Worm (Caenorhabditis elegans) whole organism, mixed stage, embryonic: ENCODE measurements around the gene Y69A2AR.25.

Experiments
- M03D4.4 ChIP-seq: sonication (generic microtip); optimal IDR thresholded peaks from 2 replicates; lab custom pipeline; 2017; ENCODE audit warnings: mild to moderate bottlenecking, missing genetic modification characterization, missing compliant biosample characterization
- bed-3 ChIP-seq: fragments of 200-800 bp; sonication (Bioruptor generic); optimal IDR thresholded peaks from 3 replicates; lab custom pipeline; 2018; ENCODE audit warnings: mild to moderate bottlenecking, missing genetic modification characterization, moderate library complexity, missing compliant biosample characterization
- blmp-1 ChIP-seq: fragments of 150-350 bp; optimal IDR thresholded peaks from 2 replicates; lab custom pipeline; 2014; ENCODE audit warnings: missing biosample characterization, missing genetic modification characterization
- ceh-39 ChIP-seq: fragments of 150-350 bp; optimal IDR thresholded peaks from 2 replicates; lab custom pipeline; 2014; ENCODE audit warnings: missing biosample characterization, missing genetic modification characterization
- ceh-43 ChIP-seq: fragments of 200-800 bp; sonication (Bioruptor generic); optimal IDR thresholded peaks from 2 replicates; lab custom pipeline; 2018; ENCODE audit warnings: mild to moderate bottlenecking, missing genetic modification characterization, moderate library complexity, missing compliant biosample characterization
- ceh-83 ChIP-seq: fragments of 200-800 bp; sonication (Bioruptor generic); optimal IDR thresholded peaks from 2 replicates; lab custom pipeline; 2018; ENCODE audit warnings: mild to moderate bottlenecking, missing genetic modification characterization, missing compliant biosample characterization
- ces-1 ChIP-seq: fragments of 150-350 bp; optimal IDR thresholded peaks from 2 replicates; lab custom pipeline; 2014; ENCODE audit warnings: missing biosample characterization, missing genetic modification reagents, missing genetic modification characterization
- cnd-1 ChIP-seq: fragments of 200-800 bp; sonication (Bioruptor generic); optimal IDR thresholded peaks from 2 replicates; lab custom pipeline; 2018; ENCODE audit warnings: mild to moderate bottlenecking, missing genetic modification characterization, missing compliant biosample characterization
- drap-1 ChIP-seq: fragments of 200-800 bp; sonication (Bioruptor generic); optimal IDR thresholded peaks from 3 replicates; lab custom pipeline; 2018; ENCODE audit warnings: mild to moderate bottlenecking, missing genetic modification characterization, missing compliant biosample characterization
- elt-1 ChIP-seq: sonication (generic microtip); optimal IDR thresholded peaks from 2 replicates; lab custom pipeline; 2017; ENCODE audit warnings: missing genetic modification characterization, mild to moderate bottlenecking, missing compliant biosample characterization, antibody characterized with exemption, moderate library complexity, borderline replicate concordance; ENCODE audit not compliant: insufficient read depth
- elt-3 ChIP-seq: fragments of 150-350 bp; optimal IDR thresholded peaks from 2 replicates; lab custom pipeline; 2014; ENCODE audit warnings: missing biosample characterization, missing genetic modification characterization
- flh-1 ChIP-seq: fragments of 200-800 bp; sonication (Bioruptor generic); optimal IDR thresholded peaks from 2 replicates; lab custom pipeline; 2018; ENCODE audit warnings: mild to moderate bottlenecking, missing genetic modification characterization, moderate library complexity, missing compliant biosample characterization
- ham-2 ChIP-seq: fragments of 200-800 bp; sonication (Bioruptor generic); optimal IDR thresholded peaks from 2 replicates; lab custom pipeline; 2018; ENCODE audit warnings: mild to moderate bottlenecking, missing genetic modification characterization, missing compliant biosample characterization
- hlh-1 ChIP-seq: fragments of 150-350 bp; optimal IDR thresholded peaks from 2 replicates; lab custom pipeline; 2014; ENCODE audit warnings: missing biosample characterization, missing genetic modification reagents, missing genetic modification characterization
- lin-13 ChIP-seq: fragments of 150-350 bp; optimal IDR thresholded peaks from 2 replicates; lab custom pipeline; 2014; ENCODE audit warnings: missing biosample characterization, missing genetic modification characterization
- lin-32 ChIP-seq: fragments of 200-800 bp; sonication (Bioruptor generic); optimal IDR thresholded peaks from 2 replicates; lab custom pipeline; 2018; ENCODE audit warnings: mild to moderate bottlenecking, missing genetic modification characterization, missing compliant biosample characterization
- lsy-2 ChIP-seq: fragments of 150-350 bp; optimal IDR thresholded peaks from 2 replicates; lab custom pipeline; 2014; ENCODE audit warnings: missing biosample characterization, missing genetic modification characterization
- mab-5 ChIP-seq: fragments of 150-350 bp; optimal IDR thresholded peaks from 2 replicates; lab custom pipeline; 2014; ENCODE audit warnings: missing biosample characterization, missing genetic modification characterization
- mep-1 ChIP-seq: fragments of 150-350 bp; optimal IDR thresholded peaks from 2 replicates; lab custom pipeline; 2017; ENCODE audit warnings: missing biosample characterization, missing genetic modification reagents, missing genetic modification characterization, inconsistent platforms
- nhr-12 ChIP-seq: fragments of 150-350 bp; optimal IDR thresholded peaks from 2 replicates; lab custom pipeline; 2014; ENCODE audit warnings: missing biosample characterization, missing genetic modification characterization
- nhr-2 ChIP-seq: fragments of 150-350 bp; optimal IDR thresholded peaks from 2 replicates; lab custom pipeline; 2014; ENCODE audit warnings: missing biosample characterization, missing genetic modification characterization
- nhr-237 ChIP-seq: fragments of 150-350 bp; optimal IDR thresholded peaks from 2 replicates; lab custom pipeline; 2014; ENCODE audit warnings: missing biosample characterization, missing genetic modification characterization
- nhr-28 ChIP-seq: fragments of 150-350 bp; optimal IDR thresholded peaks from 2 replicates; lab custom pipeline; 2014; ENCODE audit warnings: missing biosample characterization, missing genetic modification characterization
- nhr-76 ChIP-seq: sonication (generic microtip); optimal IDR thresholded peaks from 2 replicates; lab custom pipeline; 2017; ENCODE audit warnings: missing biosample characterization, missing genetic modification characterization
- pha-4 ChIP-seq: fragments of 150-350 bp; optimal IDR thresholded peaks from 2 replicates; lab custom pipeline; 2018; ENCODE audit warnings: missing biosample characterization, missing genetic modification reagents, missing genetic modification characterization
- sem-2 ChIP-seq: fragments of 200-800 bp; sonication (Bioruptor generic); optimal IDR thresholded peaks from 2 replicates; lab custom pipeline; 2018; ENCODE audit warnings: mild to moderate bottlenecking, missing genetic modification characterization, missing compliant biosample characterization
- snpc-4 ChIP-seq: fragments of 150-350 bp; optimal IDR thresholded peaks from 2 replicates; lab custom pipeline; 2014; ENCODE audit warnings: missing biosample characterization, missing genetic modification characterization
- sptf-1 ChIP-seq: sonication (generic microtip); optimal IDR thresholded peaks from 2 replicates; lab custom pipeline; 2017; ENCODE audit warnings: mild to moderate bottlenecking, missing genetic modification characterization, moderate library complexity, missing compliant biosample characterization
- tbx-8 ChIP-seq: fragments of 200-800 bp; sonication (Bioruptor generic); optimal IDR thresholded peaks from 2 replicates; lab custom pipeline; 2018; ENCODE audit warnings: mild to moderate bottlenecking, missing genetic modification characterization, moderate library complexity, missing compliant biosample characterization
- unc-120 ChIP-seq: sonication (generic microtip); optimal IDR thresholded peaks from 2 replicates; lab custom pipeline; 2017; ENCODE audit warnings: missing genetic modification characterization, missing compliant biosample characterization; ENCODE audit not compliant: poor library complexity, severe bottlenecking
- unc-39 ChIP-seq: fragments of 150-350 bp; optimal IDR thresholded peaks from 2 replicates; lab custom pipeline; 2014; ENCODE audit warnings: missing biosample characterization, missing genetic modification characterization
- unc-62 ChIP-seq: fragments of 150-350 bp; optimal IDR thresholded peaks from 2 replicates; lab custom pipeline; 2014; ENCODE audit warnings: missing biosample characterization, missing genetic modification reagents, missing genetic modification characterization
- zip-8 ChIP-seq: fragments of 150-350 bp; optimal IDR thresholded peaks from 2 replicates; lab custom pipeline; 2014; ENCODE audit warnings: missing biosample characterization, missing genetic modification characterization
- ztf-11 ChIP-seq: fragments of 150-350 bp; optimal IDR thresholded peaks from 2 replicates; lab custom pipeline; 2014; ENCODE audit warnings: missing biosample characterization, missing genetic modification characterization

Y69A2AR.25 gene

DNA sequence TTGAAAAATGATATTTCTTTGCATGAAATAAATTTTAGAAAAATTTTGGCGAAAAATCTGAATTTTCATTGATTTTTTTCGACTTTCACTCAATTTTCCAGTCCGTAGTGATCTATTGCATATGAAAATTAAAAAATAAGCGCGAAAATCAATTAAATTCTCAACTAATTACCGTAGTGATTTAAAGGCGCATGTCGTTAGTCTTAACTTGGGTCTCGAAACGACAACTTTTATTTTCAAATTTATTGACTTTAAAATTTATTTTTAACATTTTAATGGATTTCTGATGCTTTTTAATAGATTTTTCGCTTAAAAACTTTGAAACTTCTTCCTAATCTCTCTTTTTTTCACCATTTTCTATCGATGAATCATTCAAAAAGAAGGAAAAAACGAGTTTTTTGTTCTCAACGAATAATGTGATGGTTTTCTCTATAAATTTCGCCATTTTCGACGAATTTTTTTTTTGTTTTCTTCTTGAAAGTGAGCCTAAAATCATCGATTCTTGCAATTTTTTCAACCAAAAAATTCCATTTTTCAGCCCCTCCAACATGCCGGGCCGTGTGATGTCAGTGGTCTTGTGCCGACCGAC is 39.4 kb upstream of the Y69A2AR.25 start, which contains the start of gene vamp-7:
TSS of gene vamp-7 (plus strand) at position 539 of the 589 bp plus-strand sequence.
- no peak for TF ChIP-seq flh-1 (GFP tag; lab: Kevin White, UChicago)
- TF ChIP-seq blmp-1, result no peak
- TF ChIP-seq elt-1 (tag; lab: Kevin White, UChicago), result no peak
- TF ChIP-seq M03D4.4, result no peak
- no peak for TF ChIP-seq ham-2 (GFP tag; lab: Kevin White, UChicago)
- no peak for TF ChIP-seq zip-8
- TF ChIP-seq nhr-28, result no peak
- TF ChIP-seq nhr-2 (tag; lab: Kevin White, UChicago), result no peak
- TF ChIP-seq nhr-12 (tag; lab: Kevin White, UChicago), result no peak

- TF ChIP-seq ceh-43, result no peak
- TF ChIP-seq unc-120, result no peak
- TF ChIP-seq snpc-4, result no peak
- TF ChIP-seq elt-3 (tag; lab: Kevin White, UChicago), result no peak
- TF ChIP-seq cnd-1 (tag; lab: Kevin White, UChicago), result no peak
- no peak for TF ChIP-seq blmp-1
- no peak for TF ChIP-seq nhr-12 (tag; lab: Kevin White, UChicago)
- TF ChIP-seq lsy-2 (tag; lab: Kevin White, UChicago), result no peak
- no peak for TF ChIP-seq bed-3 (GFP tag; lab: Kevin White, UChicago)
- TF ChIP-seq ceh-83 (GFP tag; lab: Kevin White, UChicago), result no peak
- TF ChIP-seq ham-2 (GFP tag; lab: Kevin White, UChicago), result no peak
- TF ChIP-seq tbx-8 (GFP tag; lab: Kevin White, UChicago), result no peak
- TF ChIP-seq sem-2 (GFP tag; lab: Kevin White, UChicago), result no peak
- no peak for TF ChIP-seq nhr-76 (tag; lab: Kevin White, UChicago)
- no peak for TF ChIP-seq nhr-28
Measured at ce11 chrIV:2606572-2606971, 38.4 kb upstream of the Y69A2AR.25 start.

DNA sequence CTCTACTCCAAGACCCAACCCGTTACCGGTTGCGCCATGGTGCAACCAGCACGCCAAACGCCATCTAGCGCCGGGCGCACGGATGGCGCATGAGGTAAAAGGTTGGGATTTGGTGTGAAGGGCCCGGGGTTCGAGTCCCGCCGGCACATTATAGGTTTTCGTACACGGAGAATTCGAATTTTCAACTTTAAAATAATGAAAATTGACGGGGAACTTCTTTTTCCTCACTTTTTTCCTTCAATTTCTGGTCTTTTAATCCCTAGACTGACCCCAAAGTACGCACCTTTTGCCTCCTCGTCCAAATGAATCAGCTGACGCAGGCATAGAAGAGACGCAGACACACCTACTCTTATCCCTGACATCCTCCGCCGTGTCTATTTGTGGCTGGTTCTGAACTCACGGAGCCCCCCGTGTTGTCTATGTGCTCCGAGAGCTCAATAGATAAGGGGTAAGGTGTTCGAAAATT is 35.4 kb upstream of the Y69A2AR.25 start:
- TF ChIP-seq hlh-1 (tag; lab: Kevin White, UChicago) (peak; percentile 88), elt-3 (tag; lab: Kevin White, UChicago) (no peak), nhr-28 (no peak), cnd-1 (tag; lab: Kevin White, UChicago) (no peak), nhr-237 (no peak), pha-4 (tag; lab: Kevin White, UChicago) (no peak), unc-120 (peak; percentile 82), mep-1 (no peak), sptf-1 (tag; lab: Kevin White, UChicago) (no peak)

- TF ChIP-seq ceh-43 (no peak), sptf-1 (tag; lab: Kevin White, UChicago) (no peak), ceh-39 (tag; lab: Kevin White, UChicago) (no peak), lin-13 (tag; lab: Kevin White, UChicago) (no peak), snpc-4 (no peak), zip-8 (no peak), hlh-1 (tag; lab: Kevin White, UChicago) (no peak), ham-2 (GFP tag; lab: Kevin White, UChicago) (no peak), unc-39 (tag; lab: Kevin White, UChicago) (no peak), nhr-2 (tag; lab: Kevin White, UChicago) (no peak), lsy-2 (tag; lab: Kevin White, UChicago) (no peak), ceh-83 (GFP tag; lab: Kevin White, UChicago) (no peak)
Measured at ce11 chrIV:2602862-2603189, 34.7 kb upstream of the Y69A2AR.25 start.

- TF ChIP-seq elt-3 (tag; lab: Kevin White, UChicago), result peak; percentile 49
- TF ChIP-seq ceh-83 (GFP tag; lab: Kevin White, UChicago), result peak; percentile 16
- TF ChIP-seq nhr-237, result peak; percentile 78
- TF ChIP-seq ztf-11 (tag; lab: Kevin White, UChicago), result peak; percentile 33
- no peak for TF ChIP-seq drap-1 (GFP tag; lab: Kevin White, UChicago)
- no peak for TF ChIP-seq bed-3 (GFP tag; lab: Kevin White, UChicago)
- TF ChIP-seq zip-8, result no peak
- no peak for TF ChIP-seq cnd-1 (tag; lab: Kevin White, UChicago)
- no peak for TF ChIP-seq sem-2 (GFP tag; lab: Kevin White, UChicago)
- TF ChIP-seq lin-13 (tag; lab: Kevin White, UChicago), result peak; percentile 62
- TF ChIP-seq flh-1 (GFP tag; lab: Kevin White, UChicago), result no peak
- TF ChIP-seq ceh-39 (tag; lab: Kevin White, UChicago), result peak; percentile 70
- no peak for TF ChIP-seq nhr-12 (tag; lab: Kevin White, UChicago)
- no peak for TF ChIP-seq nhr-28
- TF ChIP-seq blmp-1, result no peak
- peak; percentile 55 for TF ChIP-seq unc-120
- TF ChIP-seq lin-32 (GFP tag; lab: Kevin White, UChicago), result no peak
- TF ChIP-seq elt-1 (tag; lab: Kevin White, UChicago), result no peak
- no peak for TF ChIP-seq mab-5 (tag; lab: Kevin White, UChicago)
- peak; percentile 26 for TF ChIP-seq nhr-2 (tag; lab: Kevin White, UChicago)
- TF ChIP-seq lsy-2 (tag; lab: Kevin White, UChicago), result peak; percentile 59
- peak; percentile 29 for TF ChIP-seq M03D4.4
- TF ChIP-seq nhr-76 (tag; lab: Kevin White, UChicago), result no peak
- peak; percentile 65 for TF ChIP-seq unc-62
- TF ChIP-seq hlh-1 (tag; lab: Kevin White, UChicago), result peak; percentile 46
- no peak for TF ChIP-seq snpc-4
- no peak for TF ChIP-seq unc-39 (tag; lab: Kevin White, UChicago)
- TF ChIP-seq ceh-43, result no peak
- no peak for TF ChIP-seq tbx-8 (GFP tag; lab: Kevin White, UChicago)
- peak; percentile 49 for TF ChIP-seq ces-1
- peak; percentile 94 for TF ChIP-seq pha-4 (tag; lab: Kevin White, UChicago)
Measured at ce11 chrIV:2601988-2602861, 34.1 kb upstream of the Y69A2AR.25 start.
